Worm (Caenorhabditis elegans) whole organism, L3 larva: ENCODE results near the gene nlp-14.

Source experiments
- R02D3.7 ChIP-seq: fragments of 150-350 bp; optimal IDR thresholded peaks from 2 replicates; lab custom pipeline; 2014; ENCODE audit warnings: missing biosample characterization, missing genetic modification characterization
- ZK546.5 ChIP-seq: sonication (generic microtip); optimal IDR thresholded peaks from 2 replicates; lab custom pipeline; 2017; ENCODE audit warnings: missing biosample characterization, missing genetic modification characterization
- aly-2 ChIP-seq: fragments of 150-350 bp; optimal IDR thresholded peaks from 2 replicates; lab custom pipeline; 2014; ENCODE audit warnings: missing biosample characterization, missing genetic modification characterization
- ama-1 ChIP-seq: fragments of 150-350 bp; optimal IDR thresholded peaks from 2 replicates; lab custom pipeline; 2018
- ceh-16 ChIP-seq: sonication (generic microtip); optimal IDR thresholded peaks from 2 replicates; lab custom pipeline; 2017; ENCODE audit warnings: missing biosample characterization, missing genetic modification characterization
- ceh-28 ChIP-seq: fragments of 150-350 bp; optimal IDR thresholded peaks from 2 replicates; lab custom pipeline; 2014; ENCODE audit warnings: missing biosample characterization, missing genetic modification reagents, missing genetic modification characterization
- ceh-82 ChIP-seq: fragments of 150-350 bp; optimal IDR thresholded peaks from 2 replicates; lab custom pipeline; 2014; ENCODE audit warnings: missing biosample characterization, missing genetic modification characterization
- ceh-9 ChIP-seq: sonication (generic microtip); optimal IDR thresholded peaks from 2 replicates; lab custom pipeline; 2018; ENCODE audit warnings: missing biosample characterization, missing genetic modification characterization
- egl-27 ChIP-seq: sonication (generic microtip); optimal IDR thresholded peaks from 4 replicates; lab custom pipeline; 2017; ENCODE audit warnings: missing biosample characterization, missing genetic modification reagents, missing genetic modification characterization
- egl-5 ChIP-seq: fragments of 150-350 bp; optimal IDR thresholded peaks from 2 replicates; lab custom pipeline; 2017; ENCODE audit warnings: missing biosample characterization, missing genetic modification reagents, missing genetic modification characterization, inconsistent platforms
- elt-1 ChIP-seq: fragments of 150-350 bp; optimal IDR thresholded peaks from 2 replicates; lab custom pipeline; 2014; ENCODE audit warnings: missing biosample characterization, missing genetic modification characterization
- elt-2 ChIP-seq: sonication (generic microtip); optimal IDR thresholded peaks from 2 replicates; lab custom pipeline; 2016; ENCODE audit warnings: missing genetic modification reagents, mild to moderate bottlenecking, missing genetic modification characterization, missing compliant biosample characterization
- eor-1 ChIP-seq, 2 experiments: fragments of 150-350 bp; optimal IDR thresholded peaks; 2 replicates each; lab custom pipeline; 2014 to 2018; ENCODE audit warnings: missing biosample characterization in 2 of 2, missing genetic modification characterization in 2 of 2
- fkh-2 ChIP-seq: fragments of 150-350 bp; optimal IDR thresholded peaks from 2 replicates; lab custom pipeline; 2014; ENCODE audit warnings: missing biosample characterization, missing genetic modification reagents, missing genetic modification characterization
- hmg-11 ChIP-seq: sonication (generic microtip); optimal IDR thresholded peaks from 2 replicates; lab custom pipeline; 2016; ENCODE audit warnings: missing genetic modification characterization, missing compliant biosample characterization
- jun-1 ChIP-seq: fragments of 150-350 bp; optimal IDR thresholded peaks from 2 replicates; lab custom pipeline; 2014; ENCODE audit warnings: missing biosample characterization, missing genetic modification reagents, missing genetic modification characterization
- lin-15B ChIP-seq: fragments of 150-350 bp; optimal IDR thresholded peaks from 2 replicates; lab custom pipeline; 2014; ENCODE audit warnings: missing biosample characterization, missing genetic modification characterization
- lin-39 ChIP-seq: fragments of 150-350 bp; optimal IDR thresholded peaks from 2 replicates; lab custom pipeline; 2018; ENCODE audit warnings: missing biosample characterization, missing genetic modification reagents, missing genetic modification characterization
- mml-1 ChIP-seq: fragments of 150-350 bp; sonication (generic microtip); optimal IDR thresholded peaks from 3 replicates; lab custom pipeline; 2014; ENCODE audit warnings: missing biosample characterization, missing genetic modification characterization
- nfya-1 ChIP-seq: sonication (generic microtip); optimal IDR thresholded peaks from 2 replicates; lab custom pipeline; 2017; ENCODE audit warnings: missing genetic modification characterization, mild to moderate bottlenecking, missing compliant biosample characterization, antibody characterized with exemption, moderate library complexity; ENCODE audit not compliant: insufficient read depth
- nhr-237 ChIP-seq: fragments of 150-350 bp; optimal IDR thresholded peaks from 2 replicates; lab custom pipeline; 2014; ENCODE audit warnings: missing biosample characterization, missing genetic modification characterization
- nhr-25 ChIP-seq: sonication (generic microtip); optimal IDR thresholded peaks from 2 replicates; lab custom pipeline; 2017; ENCODE audit warnings: missing biosample characterization, missing genetic modification characterization
- nhr-28 ChIP-seq: fragments of 150-350 bp; optimal IDR thresholded peaks from 2 replicates; lab custom pipeline; 2014; ENCODE audit warnings: missing biosample characterization, missing genetic modification characterization
- nhr-43 ChIP-seq: sonication (generic microtip); optimal IDR thresholded peaks from 2 replicates; lab custom pipeline; 2016; ENCODE audit warnings: mild to moderate bottlenecking, missing genetic modification characterization, missing compliant biosample characterization; ENCODE audit not compliant: poor library complexity, severe bottlenecking
- nhr-67 ChIP-seq: fragments of 150-350 bp; optimal IDR thresholded peaks from 2 replicates; lab custom pipeline; 2014; ENCODE audit warnings: missing biosample characterization, missing genetic modification characterization
- nhr-76 ChIP-seq: fragments of 150-350 bp; sonication (generic microtip); optimal IDR thresholded peaks from 5 replicates; lab custom pipeline; 2014; ENCODE audit warnings: missing biosample characterization, missing genetic modification characterization
- nhr-77 ChIP-seq: fragments of 150-350 bp; optimal IDR thresholded peaks from 2 replicates; lab custom pipeline; 2014; ENCODE audit warnings: missing biosample characterization, missing genetic modification characterization
- pha-4 ChIP-seq: fragments of 150-350 bp; optimal IDR thresholded peaks from 2 replicates; lab custom pipeline; 2014; ENCODE audit warnings: missing biosample characterization, missing genetic modification reagents, missing genetic modification characterization
- pqm-1 ChIP-seq: fragments of 150-350 bp; optimal IDR thresholded peaks from 2 replicates; lab custom pipeline; 2017; ENCODE audit warnings: missing biosample characterization, missing genetic modification characterization, inconsistent platforms
- sea-2 ChIP-seq: fragments of 150-350 bp; sonication (generic microtip); optimal IDR thresholded peaks from 4 replicates; lab custom pipeline; 2014; ENCODE audit warnings: missing biosample characterization, missing genetic modification reagents, missing genetic modification characterization
- snpc-4 ChIP-seq: fragments of 150-350 bp; optimal IDR thresholded peaks from 2 replicates; lab custom pipeline; 2014; ENCODE audit warnings: missing biosample characterization, missing genetic modification characterization
- unc-39 ChIP-seq: sonication (generic microtip); optimal IDR thresholded peaks from 4 replicates; lab custom pipeline; 2017; ENCODE audit warnings: missing biosample characterization, missing genetic modification characterization
- unc-62 ChIP-seq: fragments of 150-350 bp; sonication (generic microtip); optimal IDR thresholded peaks from 4 replicates; lab custom pipeline; 2014; ENCODE audit warnings: missing biosample characterization, missing genetic modification reagents, missing genetic modification characterization
- zag-1 ChIP-seq: fragments of 150-350 bp; optimal IDR thresholded peaks from 2 replicates; lab custom pipeline; 2014; ENCODE audit warnings: missing biosample characterization, missing genetic modification characterization
- ztf-4 ChIP-seq: fragments of 150-350 bp; optimal IDR thresholded peaks from 2 replicates; lab custom pipeline; 2014; ENCODE audit warnings: missing biosample characterization, missing genetic modification characterization

nlp-14 gene

ce11 chrX:8919323-8919722 is at the start of gene nlp-14:
Gene nlp-14 (minus strand): TSS chrX:8919423.
- TF ChIP-seq lin-15B (no peak), pha-4 (tag; lab: Kevin White, UChicago) (no peak)

DNA sequence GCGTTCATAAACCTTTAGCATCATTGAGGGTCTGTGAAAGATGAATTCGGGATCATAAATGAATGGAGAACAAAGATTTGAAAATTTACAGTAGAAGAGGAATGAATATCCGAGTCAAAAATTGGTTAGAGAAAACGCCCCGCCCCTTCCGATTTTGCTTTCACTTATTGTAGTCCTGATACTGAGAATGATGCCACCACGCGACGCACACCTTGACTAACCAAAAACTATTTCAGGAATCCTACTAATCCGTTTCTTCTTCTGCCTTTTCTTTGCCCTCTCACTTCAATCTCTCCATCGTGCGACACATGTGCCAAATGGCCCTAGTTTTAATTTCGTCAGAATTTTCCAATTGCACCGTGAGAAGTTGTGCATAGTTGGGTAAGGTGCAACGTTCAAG is 44.2 kb upstream of the nlp-14 start:
- TF ChIP-seq nhr-67 (tag; lab: Kevin White, UChicago) (no peak), egl-27 (tag; lab: Kevin White, UChicago) (no peak)

- TF ChIP-seq elt-2 (no peak), ceh-16 (tag; lab: Kevin White, UChicago) (no peak), ztf-4 (tag; lab: Kevin White, UChicago) (no peak), ama-1 (lab: Kevin White, UChicago) (no peak), elt-1 (tag; lab: Kevin White, UChicago) (no peak), ceh-82 (no peak), sea-2 (GFP tag; lab: Kevin White, UChicago) (no peak), ceh-9 (tag; lab: Kevin White, UChicago) (no peak), unc-62 (no peak), R02D3.7 (tag; lab: Kevin White, UChicago) (no peak)
Measured at ce11 chrX:8961120-8961834, 42.1 kb upstream of the nlp-14 start, which contains the start of gene aexr-3. Gene aexr-3 (minus strand): TSS chrX:8961170.

DNA sequence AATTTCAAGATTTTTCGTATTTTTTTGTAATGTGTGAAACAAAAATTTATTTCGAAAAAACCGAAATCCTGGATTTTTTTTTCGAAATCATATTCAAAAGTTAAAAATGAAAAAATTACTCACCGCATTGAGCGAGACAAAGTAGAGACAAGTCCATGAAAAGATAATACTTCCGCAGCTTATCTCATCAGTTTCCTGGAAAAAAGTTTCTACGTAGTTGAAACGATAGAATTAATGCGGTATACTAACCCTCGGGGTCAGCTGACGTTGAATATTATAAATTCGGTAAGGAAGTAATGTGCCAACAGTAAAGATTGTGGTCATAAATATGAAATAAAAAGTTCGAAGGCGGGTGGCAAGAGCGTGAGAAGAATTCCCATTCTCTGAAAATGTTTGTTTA is 38.8 kb upstream of the nlp-14 start:
- no peak for TF ChIP-seq ZK546.5 (tag; lab: Kevin White, UChicago)
- TF ChIP-seq nfya-1 (tag; lab: Kevin White, UChicago) = no peak
- no peak for TF ChIP-seq ceh-82
- no peak for TF ChIP-seq egl-5 (tag; lab: Kevin White, UChicago)
- no peak for TF ChIP-seq mml-1 (tag; lab: Kevin White, UChicago)
- TF ChIP-seq lin-39 = no peak
- TF ChIP-seq zag-1 (tag; lab: Kevin White, UChicago) = no peak
- TF ChIP-seq pha-4 (tag; lab: Kevin White, UChicago) = no peak
- TF ChIP-seq ceh-28 (tag; lab: Kevin White, UChicago) = no peak
- no peak for TF ChIP-seq snpc-4 (tag; lab: Kevin White, UChicago)
- TF ChIP-seq hmg-11 (tag; lab: Kevin White, UChicago) = no peak
- TF ChIP-seq fkh-2 = no peak
- no peak for TF ChIP-seq nhr-28
- TF ChIP-seq nhr-43 (tag; lab: Kevin White, UChicago) = no peak

ce11 chrX:8955808-8956207 is 36.6 kb upstream of the nlp-14 start:
- TF ChIP-seq nhr-237 (tag; lab: Kevin White, UChicago) (no peak), nhr-77 (tag; lab: Kevin White, UChicago) (no peak), unc-39 (no peak), egl-5 (tag; lab: Kevin White, UChicago) (no peak), pqm-1 (no peak), aly-2 (tag; lab: Kevin White, UChicago) (no peak), nhr-43 (tag; lab: Kevin White, UChicago) (no peak), eor-1 (tag; optimal IDR thresholded peaks at IDR 0.05; lab: Kevin White, UChicago) (no peak)

ce11 chrX:8953011-8953410 is 33.8 kb upstream of the nlp-14 start:
- TF ChIP-seq nhr-76 (no peak), jun-1 (tag; lab: Kevin White, UChicago) (no peak), nhr-77 (tag; lab: Kevin White, UChicago) (no peak), ztf-4 (tag; lab: Kevin White, UChicago) (no peak), elt-1 (tag; lab: Kevin White, UChicago) (no peak), nhr-67 (tag; lab: Kevin White, UChicago) (no peak), nhr-25 (tag; lab: Kevin White, UChicago) (no peak), ama-1 (lab: Kevin White, UChicago) (no peak), sea-2 (GFP tag; lab: Kevin White, UChicago) (no peak), pha-4 (tag; lab: Kevin White, UChicago) (no peak)
